Worm (Caenorhabditis elegans): ENCODE results near the gene F01G10.4.

F01G10.4 gene

ce11 chrIV:10221187-10221586 is 11.2 kb downstream of the F01G10.4 start, which contains the start of gene tram-1:
TSS of gene tram-1 (minus strand) at chrIV:10221287.
- TF ChIP-seq nfya-2 (GFP tag; IDR thresholded peaks at IDR 0.05) = no peak
- TF ChIP-seq ceh-27 (GFP tag; optimal IDR thresholded peaks at IDR 0.05) = no peak
- no peak for TF ChIP-seq hlh-12 (tag; optimal IDR thresholded peaks at IDR 0.05)
- TF ChIP-seq mxl-1 (tag; optimal IDR thresholded peaks at IDR 0.05) = no peak
- no peak for TF ChIP-seq mcd-1 (GFP tag; IDR thresholded peaks at IDR 0.05)

ce11 chrIV:10219208-10219607 is 13.1 kb downstream of the F01G10.4 start, which contains the start of gene qns-1:
TSS of gene qns-1 (minus strand) at chrIV:10219308.
- TF ChIP-seq Y53G8AR.9 (GFP tag; conservative IDR thresholded peaks at IDR 0.05) (no peak), bed-1 (GFP tag; IDR thresholded peaks at IDR 0.05) (no peak), gei-17 (GFP tag; optimal IDR thresholded peaks at IDR 0.05) (no peak), mes-4 (tag; optimal IDR thresholded peaks at IDR 0.05) (no peak), akir-1 (GFP tag; optimal IDR thresholded peaks at IDR 0.05) (no peak), C06A6.2 (GFP tag; conservative IDR thresholded peaks at IDR 0.05) (no peak), lin-35 (GFP tag; optimal IDR thresholded peaks at IDR 0.05) (peak in 1 of 3 experiments; percentile 12), snpc-3.4 (tag; optimal IDR thresholded peaks at IDR 0.05) (peak; percentile 15), mcd-1 (GFP tag; IDR thresholded peaks at IDR 0.05) (no peak), attf-5 (GFP tag; optimal IDR thresholded peaks at IDR 0.05) (no peak), nhr-90 (tag; optimal IDR thresholded peaks at IDR 0.05) (no peak), snpc-1.1 (tag; optimal IDR thresholded peaks at IDR 0.05; ENCODE audit: insufficient read depth) (no peak), nhr-80 (tag; optimal IDR thresholded peaks at IDR 0.05) (no peak), nfya-2 (GFP tag; IDR thresholded peaks at IDR 0.05) (no peak)

DNA sequence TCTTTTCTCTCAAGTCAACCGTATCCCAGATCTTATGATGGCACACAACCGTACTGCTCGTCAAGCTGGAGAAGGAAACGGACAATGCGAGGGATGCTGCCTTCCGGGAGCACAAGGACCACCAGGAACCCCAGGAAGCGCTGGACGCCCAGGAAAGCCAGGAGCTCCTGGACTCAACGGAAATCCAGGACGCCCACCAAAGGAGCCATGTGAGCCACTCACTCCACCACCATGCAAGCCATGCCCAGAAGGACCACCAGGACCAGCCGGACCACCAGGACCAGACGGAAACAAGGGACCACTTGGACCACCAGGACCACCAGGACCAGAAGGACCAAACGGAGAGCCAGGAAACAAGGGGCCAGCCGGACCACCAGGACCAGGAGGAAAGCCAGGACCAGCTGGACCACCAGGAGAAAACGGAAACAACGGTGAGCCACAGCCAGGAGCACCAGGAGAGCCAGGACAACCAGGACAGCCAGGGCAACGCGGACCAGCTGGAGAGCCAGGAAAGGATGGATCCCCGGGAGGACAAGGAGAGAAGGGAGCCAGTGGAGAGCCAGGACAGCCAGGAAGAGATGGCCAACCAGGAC is 15.6 kb downstream of the F01G10.4 start:
- TF ChIP-seq C06A6.2 (GFP tag; conservative IDR thresholded peaks at IDR 0.05) (peak; percentile 29; the same call in 1 of the 2 replicates), ceh-100 (GFP tag; IDR thresholded peaks at IDR 0.05) (no peak), zfh-2 (GFP tag; conservative IDR thresholded peaks at IDR 0.05) (peak; percentile 90), cebp-1 (GFP tag; IDR thresholded peaks at IDR 0.05) (no peak), cebp-1 (tag; optimal IDR thresholded peaks at IDR 0.05) (no peak), nhr-179 (tag; optimal IDR thresholded peaks at IDR 0.05) (no peak), atf-7 (tag; optimal IDR thresholded peaks at IDR 0.05) (no peak), F55B11.4 (tag; optimal IDR thresholded peaks at IDR 0.05; ENCODE audit: borderline replicate concordance, insufficient read depth) (no peak), nfya-2 (GFP tag; IDR thresholded peaks at IDR 0.05) (0 out of 2 replicates have a peak, but pooled peaks have one; percentile 40), nhr-120 (GFP tag; IDR thresholded peaks at IDR 0.05) (no peak), unc-130 (GFP tag; optimal IDR thresholded peaks at IDR 0.05) (no peak), tbp1 (GFP tag; optimal IDR thresholded peaks at IDR 0.05) (no peak), tbx-9 (tag; optimal IDR thresholded peaks at IDR 0.05; ENCODE audit: borderline replicate concordance) (no peak), sptf-2 (GFP tag; optimal IDR thresholded peaks at IDR 0.05) (no peak), mes-4 (tag; optimal IDR thresholded peaks at IDR 0.05) (no peak), snpc-3.4 (tag; optimal IDR thresholded peaks at IDR 0.05) (no peak), bed-2 (GFP tag; IDR thresholded peaks at IDR 0.05) (no peak), ztf-18 (tag; optimal IDR thresholded peaks at IDR 0.05) (no peak), T07F8.4 (tag; optimal IDR thresholded peaks at IDR 0.05) (no peak), snpc-1.3 (tag; optimal IDR thresholded peaks at IDR 0.05; ENCODE audit: insufficient read depth) (no peak), repo-1 (tag; optimal IDR thresholded peaks at IDR 0.05) (peak; percentile 11), dox-1 (GFP tag; IDR thresholded peaks at IDR 0.05) (peak; percentile 34; the same call in 1 of the 2 replicates), ztf-26 (tag; optimal IDR thresholded peaks at IDR 0.05) (peak; percentile 95), let-607 (tag; optimal IDR thresholded peaks at IDR 0.05) (peak in 1 of 2 experiments; percentile 36), mel-28 (tag; optimal IDR thresholded peaks at IDR 0.05; ENCODE audit: borderline replicate concordance) (no peak), ceh-79 (tag; optimal IDR thresholded peaks at IDR 0.05) (no peak), B0019.2 (GFP tag; conservative IDR thresholded peaks at IDR 0.05) (no peak), egrh-3 (GFP tag; IDR thresholded peaks at IDR 0.05) (peak; percentile 88), pbrm-1 (GFP tag; IDR thresholded peaks at IDR 0.05) (peak; percentile 49; the same call in 1 of the 2 replicates), F23B12.7 (tag; optimal IDR thresholded peaks at IDR 0.05; ENCODE audit: insufficient read depth) (no peak), ztf-25 (GFP tag; IDR thresholded peaks at IDR 0.05) (no peak)
